Fruit fly (Drosophila melanogaster): Measurements from ENCODE around the gene CG32071.
A peak's percentile ranks its signal among the peaks of the same experiment; 100 is the strongest.

CG32071 gene

DNA sequence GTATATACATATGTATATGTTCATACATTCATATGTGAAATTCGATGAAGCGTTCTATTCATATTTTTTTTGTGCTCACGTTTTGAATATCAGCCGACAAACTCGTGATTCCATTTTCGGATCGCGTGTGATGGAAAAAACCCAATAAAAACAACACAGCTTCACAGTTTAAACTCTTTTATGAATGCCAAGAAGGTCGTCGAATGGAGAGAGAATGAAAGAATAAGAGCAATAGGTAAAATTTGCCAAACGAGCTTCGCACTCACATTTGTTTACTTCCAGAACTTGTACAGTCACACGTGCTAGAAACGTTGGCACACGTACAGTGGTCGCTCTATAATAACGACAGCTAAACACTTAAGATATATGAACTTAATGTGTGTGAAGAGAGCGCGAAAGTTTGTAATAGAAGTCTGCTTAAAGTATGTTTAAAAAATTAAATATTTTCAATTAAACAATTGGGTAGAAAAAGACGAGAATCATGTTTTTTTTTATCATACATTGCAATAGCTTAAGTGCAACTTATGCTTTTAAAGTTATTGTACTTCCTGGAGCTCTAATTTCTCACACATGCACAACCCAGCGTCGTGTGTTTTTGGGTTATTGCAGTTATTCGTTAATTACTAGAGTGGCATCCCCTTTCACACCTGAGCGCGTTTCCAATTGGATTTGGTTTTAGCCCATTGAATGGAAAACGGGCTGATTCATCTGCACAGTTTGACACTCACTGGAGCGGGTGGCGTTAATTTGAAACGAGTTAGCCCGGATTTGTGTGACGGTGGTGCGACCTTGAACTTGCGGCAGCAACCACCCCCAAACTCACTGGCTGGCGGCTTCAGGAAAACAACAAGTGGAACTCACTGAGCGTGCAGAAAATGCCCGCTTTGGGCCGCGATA lies 22.2 kb upstream of the CG32071 start (continued):
- TF ChIP-seq gem (tag; optimal IDR thresholded peaks at IDR 0.05), result peak; percentile 43
- peak; percentile 72 for TF ChIP-seq sens (GFP tag)
- no peak for TF ChIP-seq maf-S (GFP tag; optimal IDR thresholded peaks at IDR 0.05)
- peak; percentile 54 for TF ChIP-seq CG32532 (GFP tag; IDR thresholded peaks at IDR 0.05)
- peak; percentile 96 for TF ChIP-seq cwo (GFP tag; optimal IDR thresholded peaks at IDR 0.05)
- TF ChIP-seq Doc2 (GFP tag; IDR thresholded peaks at IDR 0.05), result no peak
- TF ChIP-seq Scr (GFP tag; IDR thresholded peaks at IDR 0.05; ENCODE audit: partially characterized antibody), result no peak
- TF ChIP-seq Hsf (GFP tag; optimal IDR thresholded peaks at IDR 0.05), result no peak
- TF ChIP-seq CG7839 (tag; optimal IDR thresholded peaks at IDR 0.05), result no peak
- no peak for TF ChIP-seq dmrt11E (tag; optimal IDR thresholded peaks at IDR 0.05)

DNA sequence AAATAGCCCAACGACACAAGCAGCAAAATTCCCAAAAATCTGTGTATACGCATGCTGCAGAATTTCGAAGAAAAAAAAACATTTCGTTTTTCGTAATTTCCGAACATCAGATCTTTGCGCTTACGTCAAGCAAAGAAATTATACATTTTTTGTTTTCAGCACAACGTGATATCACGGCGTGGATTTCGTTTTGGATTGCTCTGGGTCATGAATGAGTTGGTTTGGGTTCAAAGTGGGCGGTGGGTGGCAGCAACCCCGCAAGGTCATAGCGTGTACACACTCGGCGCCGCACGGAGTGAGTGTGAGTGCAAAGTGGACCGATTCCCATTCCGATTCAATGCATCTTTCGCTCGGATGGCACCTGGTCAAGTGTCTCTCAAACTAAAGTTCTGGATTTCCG lies 21.2 kb upstream of the CG32071 start:
- TF ChIP-seq gro (GFP tag; optimal IDR thresholded peaks at IDR 0.05) (no peak), Dad (GFP tag; optimal IDR thresholded peaks at IDR 0.05) (no peak), chinmo (GFP tag; IDR thresholded peaks at IDR 0.05; ENCODE audit: partially characterized antibody) (0 out of 4 replicates have a peak, but pooled peaks have one; percentile 28), Spps (tag; optimal IDR thresholded peaks at IDR 0.05) (no peak), CG12769 (tag; optimal IDR thresholded peaks at IDR 0.05) (peak; percentile 43), CG7357 (GFP tag; IDR thresholded peaks at IDR 0.05) (no peak), fd3F (GFP tag; optimal IDR thresholded peaks at IDR 0.05) (no peak), hbn (GFP tag; IDR thresholded peaks at IDR 0.05; ENCODE audit: partially characterized antibody) (no peak), CG17568 (GFP tag; optimal IDR thresholded peaks at IDR 0.05) (no peak), sd (tag; optimal IDR thresholded peaks at IDR 0.05) (peak; percentile 57), CG15011 (GFP tag; optimal IDR thresholded peaks at IDR 0.05) (no peak), insv (GFP tag; optimal IDR thresholded peaks at IDR 0.05) (no peak), Doc3 (GFP tag; IDR thresholded peaks at IDR 0.05; ENCODE audit: partially characterized antibody) (no peak), exex (tag; optimal IDR thresholded peaks at IDR 0.05) (no peak), CG3995 (GFP tag; optimal IDR thresholded peaks at IDR 0.05) (no peak), Hr78 (GFP tag; optimal IDR thresholded peaks at IDR 0.05) (peak in 1 of 2 experiments; percentile 20), wor (GFP tag; IDR thresholded peaks at IDR 0.05) (no peak), so (GFP tag; IDR thresholded peaks at IDR 0.05) (peak; percentile 71; the same call in 2 of the 3 replicates), CG4730 (GFP tag; IDR thresholded peaks at IDR 0.05) (no peak), Bgb (GFP tag; IDR thresholded peaks at IDR 0.05; ENCODE audit: partially characterized antibody) (0 out of 2 replicates have a peak, but pooled peaks have one; percentile 11), phol (tag; optimal IDR thresholded peaks at IDR 0.05) (no peak), CG4404 (GFP tag; IDR thresholded peaks at IDR 0.05) (no peak), Bteb2 (GFP tag; optimal IDR thresholded peaks at IDR 0.05) (no peak), Pdp1 (GFP tag; optimal IDR thresholded peaks at IDR 0.05) (peak in 1 of 2 experiments; percentile 11), CG6854 (GFP tag; optimal IDR thresholded peaks at IDR 0.05) (no peak), Side (GFP tag; optimal IDR thresholded peaks at IDR 0.05) (no peak), ssp (GFP tag; IDR thresholded peaks at IDR 0.05) (no peak)

All from whole organism, embryonic.